Worm (Caenorhabditis elegans) whole organism, L2 larva: ENCODE measurements around the gene C45B11.5.

Experiments used
- C34F6.9 ChIP-seq: fragments of 150-350 bp; optimal IDR thresholded peaks from 2 replicates; lab custom pipeline; 2014; ENCODE audit warnings: missing biosample characterization, missing genetic modification characterization
- F13H6.1 ChIP-seq: sonication (generic microtip); optimal IDR thresholded peaks from 2 replicates; lab custom pipeline; 2016; ENCODE audit warnings: missing genetic modification characterization, missing compliant biosample characterization
- R02D3.7 ChIP-seq: fragments of 150-350 bp; optimal IDR thresholded peaks from 2 replicates; lab custom pipeline; 2014; ENCODE audit warnings: missing biosample characterization, missing genetic modification characterization
- Y55F3AM.14 ChIP-seq: fragments of 200-800 bp; sonication (Bioruptor generic); optimal IDR thresholded peaks from 2 replicates; lab custom pipeline; 2018; ENCODE audit warnings: mild to moderate bottlenecking, missing genetic modification characterization, missing compliant biosample characterization
- alr-1 ChIP-seq: fragments of 150-350 bp; optimal IDR thresholded peaks from 2 replicates; lab custom pipeline; 2014; ENCODE audit warnings: missing biosample characterization, missing genetic modification characterization
- aly-2 ChIP-seq: fragments of 150-350 bp; optimal IDR thresholded peaks from 2 replicates; lab custom pipeline; 2014; ENCODE audit warnings: missing biosample characterization, missing genetic modification characterization
- ama-1 ChIP-seq: fragments of 150-350 bp; optimal IDR thresholded peaks from 2 replicates; lab custom pipeline; 2018; ENCODE audit warnings: inconsistent platforms
- blmp-1 ChIP-seq: sonication (generic microtip); optimal IDR thresholded peaks from 2 replicates; lab custom pipeline; 2017; ENCODE audit warnings: missing genetic modification characterization, mild to moderate bottlenecking, missing compliant biosample characterization, antibody characterized with exemption, moderate library complexity; ENCODE audit not compliant: insufficient read depth
- ceh-16 ChIP-seq: fragments of 150-350 bp; optimal IDR thresholded peaks from 2 replicates; lab custom pipeline; 2014; ENCODE audit warnings: missing biosample characterization, missing genetic modification characterization
- ceh-82 ChIP-seq: fragments of 150-350 bp; optimal IDR thresholded peaks from 2 replicates; lab custom pipeline; 2014; ENCODE audit warnings: missing biosample characterization, missing genetic modification characterization
- crh-2 ChIP-seq: sonication (generic microtip); optimal IDR thresholded peaks from 2 replicates; lab custom pipeline; 2017; ENCODE audit warnings: missing biosample characterization, missing genetic modification characterization
- dmd-4 ChIP-seq: sonication (generic microtip); optimal IDR thresholded peaks from 2 replicates; lab custom pipeline; 2017; ENCODE audit warnings: missing biosample characterization, missing genetic modification characterization
- egl-27 ChIP-seq: sonication (generic microtip); optimal IDR thresholded peaks from 3 replicates; lab custom pipeline; 2017; ENCODE audit warnings: missing biosample characterization, missing genetic modification reagents, missing genetic modification characterization
- elt-1 ChIP-seq: fragments of 150-350 bp; optimal IDR thresholded peaks from 2 replicates; lab custom pipeline; 2014; ENCODE audit warnings: missing biosample characterization, missing genetic modification characterization
- elt-3 ChIP-seq: sonication (generic microtip); optimal IDR thresholded peaks from 2 replicates; lab custom pipeline; 2017; ENCODE audit warnings: missing biosample characterization, missing genetic modification characterization
- fos-1 ChIP-seq: fragments of 150-350 bp; optimal IDR thresholded peaks from 2 replicates; lab custom pipeline; 2014; ENCODE audit warnings: missing biosample characterization, missing genetic modification characterization
- gmeb-1 ChIP-seq: fragments of 150-350 bp; optimal IDR thresholded peaks from 2 replicates; lab custom pipeline; 2014; ENCODE audit warnings: missing biosample characterization, missing genetic modification characterization
- lin-11 ChIP-seq: fragments of 150-350 bp; sonication (generic microtip); optimal IDR thresholded peaks from 2 replicates; lab custom pipeline; 2014; ENCODE audit warnings: missing biosample characterization, missing genetic modification characterization, inconsistent platforms, mixed read lengths
- lin-39 ChIP-seq: fragments of 150-350 bp; optimal IDR thresholded peaks from 2 replicates; lab custom pipeline; 2014; ENCODE audit warnings: missing biosample characterization, missing genetic modification reagents, missing genetic modification characterization
- lsy-2 ChIP-seq, 2 experiments: fragments of 150-350 bp in 1 of 2; sonication (generic microtip) in 1 of 2; optimal IDR thresholded peaks; 2 replicates each; lab custom pipeline; 2014 to 2017; ENCODE audit warnings: missing biosample characterization in 2 of 2, missing genetic modification characterization in 2 of 2
- mab-5 ChIP-seq: fragments of 150-350 bp; optimal IDR thresholded peaks from 2 replicates; lab custom pipeline; 2014; ENCODE audit warnings: missing biosample characterization, missing genetic modification characterization
- mbf-1 ChIP-seq: sonication (generic microtip); optimal IDR thresholded peaks from 2 replicates; lab custom pipeline; 2017; ENCODE audit warnings: missing biosample characterization, missing genetic modification characterization
- mdl-1 ChIP-seq, 2 experiments: fragments of 150-350 bp in 1 of 2; sonication (generic microtip) in 1 of 2; optimal IDR thresholded peaks; 2 replicates each; lab custom pipeline; 2017; ENCODE audit warnings: missing biosample characterization in 2 of 2, missing genetic modification characterization in 2 of 2
- nhr-10 ChIP-seq: sonication (generic microtip); optimal IDR thresholded peaks from 2 replicates; lab custom pipeline; 2017; ENCODE audit warnings: missing biosample characterization, missing genetic modification characterization
- nhr-12 ChIP-seq: fragments of 150-350 bp; optimal IDR thresholded peaks from 2 replicates; lab custom pipeline; 2014; ENCODE audit warnings: missing biosample characterization, missing genetic modification characterization
- nhr-129 ChIP-seq: fragments of 150-350 bp; optimal IDR thresholded peaks from 2 replicates; lab custom pipeline; 2014; ENCODE audit warnings: missing biosample characterization, missing genetic modification characterization
- nhr-21 ChIP-seq: fragments of 150-350 bp; optimal IDR thresholded peaks from 2 replicates; lab custom pipeline; 2014; ENCODE audit warnings: missing biosample characterization, missing genetic modification characterization
- nhr-23 ChIP-seq: fragments of 150-350 bp; optimal IDR thresholded peaks from 2 replicates; lab custom pipeline; 2014; ENCODE audit warnings: missing biosample characterization, missing genetic modification reagents, missing genetic modification characterization
- nhr-237 ChIP-seq: fragments of 150-350 bp; optimal IDR thresholded peaks from 2 replicates; lab custom pipeline; 2014; ENCODE audit warnings: missing biosample characterization, missing genetic modification characterization
- nhr-25 ChIP-seq: fragments of 150-350 bp; sonication (generic microtip); optimal IDR thresholded peaks from 3 replicates; lab custom pipeline; 2014; ENCODE audit warnings: missing biosample characterization, missing genetic modification characterization
- nhr-6 ChIP-seq: fragments of 150-350 bp; optimal IDR thresholded peaks from 2 replicates; lab custom pipeline; 2014; ENCODE audit warnings: missing biosample characterization, missing genetic modification characterization
- nhr-77 ChIP-seq: fragments of 150-350 bp; optimal IDR thresholded peaks from 2 replicates; lab custom pipeline; 2014; ENCODE audit warnings: missing biosample characterization, missing genetic modification characterization
- peb-1 ChIP-seq: fragments of 150-350 bp; optimal IDR thresholded peaks from 2 replicates; lab custom pipeline; 2014; ENCODE audit warnings: missing biosample characterization, missing genetic modification characterization
- sem-4 ChIP-seq: fragments of 150-350 bp; optimal IDR thresholded peaks from 2 replicates; lab custom pipeline; 2014; ENCODE audit warnings: missing biosample characterization, missing genetic modification reagents, missing genetic modification characterization
- skn-1 ChIP-seq: sonication (generic microtip); optimal IDR thresholded peaks from 2 replicates; lab custom pipeline; 2017; ENCODE audit warnings: missing biosample characterization, missing genetic modification characterization
- sma-3 ChIP-seq: sonication (generic microtip); optimal IDR thresholded peaks from 2 replicates; lab custom pipeline; 2016; ENCODE audit warnings: missing genetic modification reagents, missing genetic modification characterization, missing compliant biosample characterization
- sma-9 ChIP-seq, 2 experiments: fragments of 150-350 bp in 1 of 2; sonication (generic microtip) in 1 of 2; optimal IDR thresholded peaks; 2 replicates each; lab custom pipeline; 2014 to 2016; ENCODE audit warnings: missing genetic modification characterization in 2 of 2, mild to moderate bottlenecking in 1 of 2, missing biosample characterization in 1 of 2, missing compliant biosample characterization in 1 of 2, missing genetic modification reagents in 1 of 2, moderate library complexity in 1 of 2
- snpc-4 ChIP-seq: fragments of 150-350 bp; optimal IDR thresholded peaks from 2 replicates; lab custom pipeline; 2014; ENCODE audit warnings: missing biosample characterization, missing genetic modification characterization
- unc-39 ChIP-seq: fragments of 150-350 bp; optimal IDR thresholded peaks from 2 replicates; lab custom pipeline; 2014; ENCODE audit warnings: missing biosample characterization, missing genetic modification characterization
- unc-55 ChIP-seq: fragments of 150-350 bp; sonication (generic microtip); optimal IDR thresholded peaks from 3 replicates; lab custom pipeline; 2014; ENCODE audit warnings: missing biosample characterization, missing genetic modification reagents, missing genetic modification characterization
- unc-62 ChIP-seq: fragments of 150-350 bp; optimal IDR thresholded peaks from 2 replicates; lab custom pipeline; 2014; ENCODE audit warnings: missing biosample characterization, missing genetic modification reagents, missing genetic modification characterization
- zag-1 ChIP-seq: fragments of 150-350 bp; optimal IDR thresholded peaks from 2 replicates; lab custom pipeline; 2014; ENCODE audit warnings: missing biosample characterization, missing genetic modification characterization
- ztf-1 ChIP-seq: fragments of 200-800 bp; sonication (Bioruptor generic); conservative IDR thresholded peaks from 2 replicates; pipeline ENCODE4 v1.3.6; 2022; ENCODE audit warnings: missing genetic modification characterization, missing compliant biosample characterization
- ztf-11 ChIP-seq: sonication (generic microtip); optimal IDR thresholded peaks from 2 replicates; lab custom pipeline; 2017; ENCODE audit warnings: missing biosample characterization, missing genetic modification characterization
- ztf-4 ChIP-seq: fragments of 150-350 bp; optimal IDR thresholded peaks from 2 replicates; lab custom pipeline; 2014; ENCODE audit warnings: missing biosample characterization, missing genetic modification characterization

C45B11.5 gene

ce11 chrV:11078874-11079273, 37.3 kb downstream of the C45B11.5 start:
- TF ChIP-seq C34F6.9 (tag; lab: Kevin White, UChicago) (no peak), elt-3 (tag; lab: Kevin White, UChicago) (no peak), nhr-21 (tag; lab: Kevin White, UChicago) (no peak), unc-55 (GFP tag; lab: Kevin White, UChicago) (peak; percentile 18)

- TF ChIP-seq dmd-4 (tag; lab: Kevin White, UChicago): no peak
- no peak for TF ChIP-seq ztf-4 (tag; lab: Kevin White, UChicago)
- TF ChIP-seq fos-1: peak; percentile 96
- TF ChIP-seq gmeb-1: no peak
- no peak for TF ChIP-seq ztf-1 (GFP tag; lab: Robert Waterston, UW)
- TF ChIP-seq blmp-1 (tag; lab: Kevin White, UChicago): no peak
- no peak for TF ChIP-seq nhr-25 (tag; lab: Kevin White, UChicago)
- TF ChIP-seq sem-4 (tag; lab: Kevin White, UChicago): peak; percentile 9
- TF ChIP-seq nhr-10 (tag; lab: Kevin White, UChicago): no peak
- no peak for TF ChIP-seq peb-1 (tag; lab: Kevin White, UChicago)
- no peak for TF ChIP-seq nhr-6 (tag; lab: Kevin White, UChicago)
- no peak for TF ChIP-seq ceh-82
- TF ChIP-seq aly-2 (tag; lab: Kevin White, UChicago): no peak
- TF ChIP-seq lin-11 (tag; lab: Kevin White, UChicago): no peak
- TF ChIP-seq snpc-4 (tag; lab: Kevin White, UChicago): no peak
- no peak for TF ChIP-seq nhr-12 (tag; lab: Kevin White, UChicago)
- peak; percentile 60 for TF ChIP-seq sma-9 (GFP tag; optimal IDR thresholded peaks at IDR 0.05; lab: Kevin White, UChicago)
- TF ChIP-seq sma-9 (tag; optimal IDR thresholded peaks at IDR 0.05; lab: Kevin White, UChicago): no peak
- no peak for TF ChIP-seq nhr-237 (tag; lab: Kevin White, UChicago)
- no peak for TF ChIP-seq mbf-1 (tag; lab: Kevin White, UChicago)
- no peak for TF ChIP-seq unc-39 (tag; lab: Kevin White, UChicago)
- TF ChIP-seq lsy-2 (tag; optimal IDR thresholded peaks at IDR 0.05; lab: Kevin White, UChicago): peak in 1 of 2 experiments; percentile 29
- TF ChIP-seq Y55F3AM.14 (GFP tag; lab: Kevin White, UChicago): no peak
- TF ChIP-seq nhr-21 (tag; lab: Kevin White, UChicago): no peak
- no peak for TF ChIP-seq elt-1 (tag; lab: Kevin White, UChicago)
- TF ChIP-seq mab-5 (tag; lab: Kevin White, UChicago): no peak
- TF ChIP-seq nhr-129 (tag; lab: Kevin White, UChicago): peak; percentile 60
- TF ChIP-seq F13H6.1 (tag; lab: Kevin White, UChicago): peak; percentile 75
- no peak for TF ChIP-seq egl-27 (tag; lab: Kevin White, UChicago)
- no peak for TF ChIP-seq elt-3 (tag; lab: Kevin White, UChicago)
- TF ChIP-seq ceh-16 (tag; lab: Kevin White, UChicago): no peak
- TF ChIP-seq unc-62: no peak
- no peak for TF ChIP-seq lin-39 (tag; lab: Kevin White, UChicago)
- TF ChIP-seq C34F6.9 (tag; lab: Kevin White, UChicago): no peak
- no peak for TF ChIP-seq alr-1 (tag; lab: Kevin White, UChicago)
- TF ChIP-seq mdl-1 (tag; optimal IDR thresholded peaks at IDR 0.05; lab: Kevin White, UChicago): no peak
- TF ChIP-seq skn-1: no peak
- TF ChIP-seq sma-3 (GFP tag; lab: Kevin White, UChicago): no peak
These were observed 38.9 kb downstream of the C45B11.5 start, which contains the start of gene act-1 for ce11 chrV:11080345-11081102. TSS of gene act-1 (plus strand) at chrV:11081052.

- peak; percentile 14 for TF ChIP-seq crh-2 (tag; lab: Kevin White, UChicago)
- TF ChIP-seq zag-1 (tag; lab: Kevin White, UChicago): no peak
- TF ChIP-seq nhr-12 (tag; lab: Kevin White, UChicago): no peak
- TF ChIP-seq nhr-129 (tag; lab: Kevin White, UChicago): peak; percentile 78
- TF ChIP-seq R02D3.7: no peak
- TF ChIP-seq aly-2 (tag; lab: Kevin White, UChicago): no peak
- TF ChIP-seq skn-1: no peak
- no peak for TF ChIP-seq nhr-23 (tag; lab: Kevin White, UChicago)
- TF ChIP-seq sma-9 (GFP tag; optimal IDR thresholded peaks at IDR 0.05; lab: Kevin White, UChicago): peak; percentile 81
- no peak for TF ChIP-seq sma-9 (tag; optimal IDR thresholded peaks at IDR 0.05; lab: Kevin White, UChicago)
- TF ChIP-seq lin-39 (tag; lab: Kevin White, UChicago): no peak
- TF ChIP-seq nhr-77 (tag; lab: Kevin White, UChicago): no peak
- TF ChIP-seq F13H6.1 (tag; lab: Kevin White, UChicago): peak; percentile 86
- TF ChIP-seq ztf-4 (tag; lab: Kevin White, UChicago): peak; percentile 79
- peak; percentile 73 for TF ChIP-seq sma-3 (GFP tag; lab: Kevin White, UChicago)
- TF ChIP-seq dmd-4 (tag; lab: Kevin White, UChicago): no peak
- TF ChIP-seq C34F6.9 (tag; lab: Kevin White, UChicago): peak; percentile 14
- TF ChIP-seq egl-27 (tag; lab: Kevin White, UChicago): no peak
- TF ChIP-seq sem-4 (tag; lab: Kevin White, UChicago): peak; percentile 33
- no peak for TF ChIP-seq elt-3 (tag; lab: Kevin White, UChicago)
- no peak for TF ChIP-seq ztf-11
- no peak for TF ChIP-seq nhr-25 (tag; lab: Kevin White, UChicago)
- peak; percentile 38 for TF ChIP-seq ama-1 (lab: Kevin White, UChicago)
- TF ChIP-seq elt-1 (tag; lab: Kevin White, UChicago): no peak
- TF ChIP-seq nhr-6 (tag; lab: Kevin White, UChicago): peak; percentile 68
- TF ChIP-seq gmeb-1: no peak
- no peak for TF ChIP-seq fos-1
- TF ChIP-seq lsy-2 (tag; optimal IDR thresholded peaks at IDR 0.05; lab: Kevin White, UChicago): peak; percentile 14 to 48
- TF ChIP-seq mab-5 (tag; lab: Kevin White, UChicago): no peak
- no peak for TF ChIP-seq nhr-237 (tag; lab: Kevin White, UChicago)
These were observed 40.9 kb downstream of the C45B11.5 start for ce11 chrV:11082475-11082874.
